Fruit fly (Drosophila melanogaster): ENCODE measurements around the gene CG12541.
A peak's percentile ranks its signal among the peaks of the same experiment; 100 is the strongest.

The CG12541 gene

dm6 chrX:6985182-6985851, 80.5 kb downstream of the CG12541 start (continued):
- TF ChIP-seq CG11247 (GFP tag; IDR thresholded peaks at IDR 0.05) (0 out of 2 replicates have a peak, but pooled peaks have one; percentile 9), phol (tag; optimal IDR thresholded peaks at IDR 0.05) (peak; percentile 81), zen2 (GFP tag; IDR thresholded peaks at IDR 0.05; ENCODE audit: partially characterized antibody) (no peak), CG2199 (GFP tag; IDR thresholded peaks at IDR 0.05) (no peak), eve (GFP tag; optimal IDR thresholded peaks at IDR 0.05) (peak in 1 of 2 experiments; percentile 91), CG17328 (GFP tag; IDR thresholded peaks at IDR 0.05) (peak; percentile 82), CG12942 (GFP tag; optimal IDR thresholded peaks at IDR 0.05) (peak; percentile 34), sens (GFP tag) (peak; percentile 99), HmgZ (tag; optimal IDR thresholded peaks at IDR 0.05) (peak; percentile 7), eyg (GFP tag; optimal IDR thresholded peaks at IDR 0.05) (peak; percentile 56), fd96Cb (tag; optimal IDR thresholded peaks at IDR 0.05) (peak; percentile 83), CG18262 (tag; optimal IDR thresholded peaks at IDR 0.05) (peak; percentile 92), Dbx (GFP tag; IDR thresholded peaks at IDR 0.05) (no peak), C15 (GFP tag; IDR thresholded peaks at IDR 0.05) (no peak), CG4820 (GFP tag; optimal IDR thresholded peaks at IDR 0.05) (peak; percentile 80), pum (GFP tag; optimal IDR thresholded peaks at IDR 0.05) (peak; percentile 77), NK7.1 (GFP tag; optimal IDR thresholded peaks at IDR 0.05) (peak; percentile 47), amos (GFP tag; IDR thresholded peaks at IDR 0.05; ENCODE audit: partially characterized antibody) (peak; percentile 53; the same call in 1 of the 2 replicates), CG11504 (tag; optimal IDR thresholded peaks at IDR 0.05) (peak; percentile 79), shn (GFP tag; optimal IDR thresholded peaks at IDR 0.05) (peak; percentile 63), Dad (GFP tag; optimal IDR thresholded peaks at IDR 0.05) (peak; percentile 40), stwl (tag; optimal IDR thresholded peaks at IDR 0.05) (peak; percentile 19), slou (GFP tag; optimal IDR thresholded peaks at IDR 0.05) (peak; percentile 47), NC2α (GFP tag; optimal IDR thresholded peaks at IDR 0.05) (peak; percentile 43), CG10209 (GFP tag; optimal IDR thresholded peaks at IDR 0.05) (peak; percentile 72), CG17829 (tag; optimal IDR thresholded peaks at IDR 0.05) (peak; percentile 88), Atf6 (GFP tag; IDR thresholded peaks at IDR 0.05) (peak; percentile 36; the same call in 1 of the 2 replicates), CG32532 (GFP tag; IDR thresholded peaks at IDR 0.05) (peak; percentile 54), fd102C (GFP tag; optimal IDR thresholded peaks at IDR 0.05) (no peak), CG12219 (GFP tag; optimal IDR thresholded peaks at IDR 0.05) (peak; percentile 65), slp2 (GFP tag; optimal IDR thresholded peaks at IDR 0.05) (peak; percentile 69), run (tag; optimal IDR thresholded peaks at IDR 0.05) (peak; percentile 36), ftz-f1 (GFP tag; optimal IDR thresholded peaks at IDR 0.05) (no peak), CG13123 (GFP tag; optimal IDR thresholded peaks at IDR 0.05) (peak; percentile 19), ase (GFP tag; IDR thresholded peaks at IDR 0.05) (peak; percentile 46; the same call in 1 of the 3 replicates), CG9215 (GFP tag; IDR thresholded peaks at IDR 0.05) (peak; percentile 44; the same call in 1 of the 2 replicates), D19B (GFP tag; optimal IDR thresholded peaks at IDR 0.05) (peak; percentile 97), fd3F (GFP tag; optimal IDR thresholded peaks at IDR 0.05) (no peak), CG32772 (GFP tag; IDR thresholded peaks at IDR 0.05) (peak; percentile 68), sens-2 (GFP tag; IDR thresholded peaks at IDR 0.05) (peak; percentile 53; the same call in 1 of the 2 replicates), Hmx (GFP tag; optimal IDR thresholded peaks at IDR 0.05) (peak; percentile 36), CG3847 (GFP tag; IDR thresholded peaks at IDR 0.05) (peak; percentile 63; the same call in 1 of the 2 replicates), Six4 (GFP tag; optimal IDR thresholded peaks at IDR 0.05) (peak; percentile 58), CG15269 (tag; optimal IDR thresholded peaks at IDR 0.05) (peak; percentile 56), CG10462 (GFP tag; optimal IDR thresholded peaks at IDR 0.05) (peak; percentile 51), Hr51 (GFP tag; optimal IDR thresholded peaks at IDR 0.05) (peak; percentile 51 to 74), bigmax (GFP tag; optimal IDR thresholded peaks at IDR 0.05) (no peak), CG8924 (tag; optimal IDR thresholded peaks at IDR 0.05) (peak; percentile 89), Lim3 (GFP tag; IDR thresholded peaks at IDR 0.05) (no peak; the same call in 1 of the 2 replicates), CG3726 (GFP tag; IDR thresholded peaks at IDR 0.05) (peak; percentile 79)

All from whole organism, embryonic.